Fruit fly (Drosophila melanogaster): ENCODE measurements around the gene CG12605.
A peak's percentile ranks its signal among the peaks of the same experiment; 100 is the strongest.

CG12605 gene

DNA sequence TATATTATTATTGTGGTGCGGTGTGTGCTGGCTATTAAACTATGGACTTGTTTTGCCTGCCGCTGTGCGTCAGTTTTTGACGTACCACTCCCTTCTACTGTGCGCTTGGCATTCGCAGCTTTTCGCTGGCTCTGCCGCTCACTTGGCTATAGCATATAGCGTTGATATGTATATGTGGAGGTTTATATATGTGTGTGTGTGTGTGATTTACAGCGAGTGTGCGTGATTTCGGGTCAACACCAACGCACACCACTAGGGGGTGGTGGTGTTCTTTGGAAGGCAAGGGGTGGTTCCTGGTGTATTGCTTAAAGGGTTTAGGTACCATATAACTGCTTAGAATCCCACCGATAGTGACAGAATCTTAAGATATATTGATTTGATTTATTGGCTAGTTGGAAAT is at the start of gene CG12605:
CG12605 (minus strand) TSS at position 101 of the 400 bp plus-strand sequence.
- no peak for TF ChIP-seq CG6276 (GFP tag; optimal IDR thresholded peaks at IDR 0.05)
- TF ChIP-seq dsx (GFP tag; optimal IDR thresholded peaks at IDR 0.05; ENCODE audit: poor library complexity, severe bottlenecking) = no peak
- no peak for TF ChIP-seq Eip78C (GFP tag)
- TF ChIP-seq Sox102F (GFP tag; optimal IDR thresholded peaks at IDR 0.05) = no peak
- TF ChIP-seq Ets96B (tag; optimal IDR thresholded peaks at IDR 0.05) = no peak
- no peak for TF ChIP-seq Sox14 (GFP tag; optimal IDR thresholded peaks at IDR 0.05)
- no peak for TF ChIP-seq CG9139 (GFP tag; optimal IDR thresholded peaks at IDR 0.05)
- TF ChIP-seq CG8632 (GFP tag; optimal IDR thresholded peaks at IDR 0.05) = no peak
- TF ChIP-seq CG3919 (GFP tag; optimal IDR thresholded peaks at IDR 0.05) = no peak
- no peak for TF ChIP-seq cyc (GFP tag; optimal IDR thresholded peaks at IDR 0.05)
- TF ChIP-seq CG11762 (GFP tag; optimal IDR thresholded peaks at IDR 0.05; ENCODE audit: insufficient read depth) = no peak
- no peak for TF ChIP-seq vri (GFP tag; optimal IDR thresholded peaks at IDR 0.05)
- no peak for TF ChIP-seq Lpt (GFP tag; optimal IDR thresholded peaks at IDR 0.05)
- TF ChIP-seq CG15336 (GFP tag; IDR thresholded peaks at IDR 0.05) = no peak
- no peak for TF ChIP-seq CG8119 (GFP tag; IDR thresholded peaks at IDR 0.05)
- TF ChIP-seq lz (GFP tag; optimal IDR thresholded peaks at IDR 0.05) = no peak

DNA sequence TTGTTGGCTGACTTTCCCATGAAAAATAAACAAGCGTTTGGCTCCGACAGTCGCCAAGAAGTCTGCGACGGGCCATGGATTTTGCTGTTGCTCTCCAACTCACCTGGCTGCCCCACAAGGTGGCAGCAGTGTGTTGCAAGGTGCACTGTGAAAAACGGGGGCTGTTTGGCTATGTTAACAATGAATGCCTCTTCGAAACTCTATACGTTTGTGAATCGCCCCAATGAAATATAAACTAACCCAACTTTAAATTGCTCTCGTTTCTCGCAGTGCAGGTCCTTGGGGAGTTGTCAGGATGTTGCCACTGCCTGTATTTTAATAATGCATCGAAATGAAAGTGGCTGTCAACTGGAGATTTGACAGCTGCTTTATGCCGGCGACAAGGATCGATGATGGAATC is 49.8 kb upstream of the CG12605 start:
- no peak for TF ChIP-seq CG7368 (GFP tag; optimal IDR thresholded peaks at IDR 0.05)
- TF ChIP-seq net (GFP tag; optimal IDR thresholded peaks at IDR 0.05) = no peak
- no peak for TF ChIP-seq fd59A (GFP tag; optimal IDR thresholded peaks at IDR 0.05)
- no peak for TF ChIP-seq CG11902 (GFP tag; optimal IDR thresholded peaks at IDR 0.05)
- no peak for TF ChIP-seq Sox15 (GFP tag; optimal IDR thresholded peaks at IDR 0.05)
- TF ChIP-seq Met (GFP tag; optimal IDR thresholded peaks at IDR 0.05) = no peak
- no peak for TF ChIP-seq lz (GFP tag; optimal IDR thresholded peaks at IDR 0.05)
- peak; percentile 33 for TF ChIP-seq Ets96B (tag; optimal IDR thresholded peaks at IDR 0.05)
- no peak for TF ChIP-seq CG31627 (GFP tag; optimal IDR thresholded peaks at IDR 0.05)
- TF ChIP-seq Eip75B (GFP tag; optimal IDR thresholded peaks at IDR 0.05) = peak; percentile 4
- TF ChIP-seq CG10669 (GFP tag; optimal IDR thresholded peaks at IDR 0.05) = peak; percentile 34
- TF ChIP-seq CG8119 (GFP tag; IDR thresholded peaks at IDR 0.05) = 0 out of 3 replicates have a peak, but pooled peaks have one; percentile 29
- no peak for TF ChIP-seq Hr38 (GFP tag; optimal IDR thresholded peaks at IDR 0.05)
- no peak for TF ChIP-seq Sox102F (GFP tag; optimal IDR thresholded peaks at IDR 0.05)
- no peak for TF ChIP-seq CG8632 (GFP tag; optimal IDR thresholded peaks at IDR 0.05)
- no peak for TF ChIP-seq ss (GFP tag; optimal IDR thresholded peaks at IDR 0.05)
- peak; percentile 16 for TF ChIP-seq Hr39 (GFP tag; optimal IDR thresholded peaks at IDR 0.05)
- peak; percentile 3 for TF ChIP-seq pdm3 (GFP tag; optimal IDR thresholded peaks at IDR 0.05)
- peak; percentile 60; the same call in 2 of the 3 replicates for TF ChIP-seq CG6163 (GFP tag; IDR thresholded peaks at IDR 0.05)
- peak; percentile 18 for TF ChIP-seq svp (GFP tag)
- no peak for TF ChIP-seq dsx (GFP tag; optimal IDR thresholded peaks at IDR 0.05; ENCODE audit: poor library complexity, severe bottlenecking)
- TF ChIP-seq CG3032 (tag; optimal IDR thresholded peaks at IDR 0.05) = peak; percentile 32
- peak; percentile 66 for TF ChIP-seq Eip78C (GFP tag)
- peak; percentile 2 for TF ChIP-seq cyc (GFP tag; optimal IDR thresholded peaks at IDR 0.05)
- no peak for TF ChIP-seq CG11762 (GFP tag; optimal IDR thresholded peaks at IDR 0.05; ENCODE audit: insufficient read depth)
- peak; percentile 63; the same call in 2 of the 3 replicates for TF ChIP-seq eg (GFP tag; IDR thresholded peaks at IDR 0.05)
- no peak for TF ChIP-seq Gug (GFP tag; IDR thresholded peaks at IDR 0.05)
- TF ChIP-seq esn (GFP tag; optimal IDR thresholded peaks at IDR 0.05) = no peak
- TF ChIP-seq achi (GFP tag; optimal IDR thresholded peaks at IDR 0.05) = peak; percentile 13
- TF ChIP-seq dac (GFP tag; optimal IDR thresholded peaks at IDR 0.05) = no peak
- TF ChIP-seq Ets21C (GFP tag; optimal IDR thresholded peaks at IDR 0.05) = no peak
- TF ChIP-seq Blimp-1 (GFP tag; optimal IDR thresholded peaks at IDR 0.05) = no peak
- TF ChIP-seq fd85E (GFP tag; optimal IDR thresholded peaks at IDR 0.05) = no peak
- TF ChIP-seq fkh (GFP tag; optimal IDR thresholded peaks at IDR 0.05) = no peak
- peak; percentile 4 for TF ChIP-seq OdsH (GFP tag; optimal IDR thresholded peaks at IDR 0.05)
- TF ChIP-seq CG6854 (GFP tag; optimal IDR thresholded peaks at IDR 0.05) = no peak
- TF ChIP-seq CG11294 (GFP tag; IDR thresholded peaks at IDR 0.05) = 0 out of 2 replicates have a peak, but pooled peaks have one; percentile 11
- no peak for TF ChIP-seq Sox14 (GFP tag; optimal IDR thresholded peaks at IDR 0.05)
- no peak for TF ChIP-seq CG6808 (GFP tag; optimal IDR thresholded peaks at IDR 0.05)
- no peak for TF ChIP-seq Smox (GFP tag; optimal IDR thresholded peaks at IDR 0.05)
- peak; percentile 19 for TF ChIP-seq spab (GFP tag; optimal IDR thresholded peaks at IDR 0.05)
- TF ChIP-seq Lpt (GFP tag; optimal IDR thresholded peaks at IDR 0.05) = no peak
- no peak for TF ChIP-seq CG9139 (GFP tag; optimal IDR thresholded peaks at IDR 0.05)
- TF ChIP-seq CG1621 (tag; optimal IDR thresholded peaks at IDR 0.05) = no peak
- TF ChIP-seq CG3919 (GFP tag; optimal IDR thresholded peaks at IDR 0.05) = peak; percentile 26

All from whole organism, prepupa.